Fruit fly (Drosophila melanogaster) whole organism, embryonic: Measurements from ENCODE around the gene H2.0.

ENCODE experiments used
- ATbp ChIP-seq: fragments of 200-800 bp; sonication (Bioruptor generic); optimal IDR thresholded peaks from 2 replicates; lab custom pipeline; 2017; ENCODE audit warnings: missing biosample characterization, mild to moderate bottlenecking, missing genetic modification characterization, missing genetic modification reagents
- Ada2b ChIP-seq: fragments of 200-800 bp; sonication (Bioruptor generic); IDR thresholded peaks from 2 replicates; pipeline ENCODE4 v1.3.6; 2022; ENCODE audit warnings: missing biosample characterization, missing genetic modification characterization
- Asciz ChIP-seq: fragments of 200-800 bp; sonication (Bioruptor generic); optimal IDR thresholded peaks from 2 replicates; lab custom pipeline; 2017; ENCODE audit warnings: missing biosample characterization, mild to moderate bottlenecking, missing genetic modification characterization, missing genetic modification reagents
- B-H2 ChIP-seq: fragments of 200-800 bp; sonication (Bioruptor generic); optimal IDR thresholded peaks from 2 replicates; lab custom pipeline; 2018; ENCODE audit warnings: missing biosample characterization, mild to moderate bottlenecking, missing genetic modification characterization
- CG10431 ChIP-seq: fragments of 200-800 bp; sonication (Bioruptor generic); optimal IDR thresholded peaks from 3 replicates; lab custom pipeline; 2018; ENCODE audit warnings: missing biosample characterization, mild to moderate bottlenecking, missing genetic modification characterization
- CG10565 ChIP-seq: fragments of 200-800 bp; sonication (Bioruptor generic); optimal IDR thresholded peaks from 3 replicates; lab custom pipeline; 2016; ENCODE audit warnings: missing biosample characterization, mild to moderate bottlenecking, missing genetic modification characterization
- CG11398 ChIP-seq: fragments of 200-800 bp; sonication (Bioruptor generic); optimal IDR thresholded peaks from 2 replicates; lab custom pipeline; 2016; ENCODE audit warnings: missing biosample characterization, missing genetic modification characterization
- CG11456 ChIP-seq: fragments of 200-800 bp; sonication (Bioruptor generic); IDR thresholded peaks from 3 replicates; pipeline ENCODE4 v1.3.6; 2022; ENCODE audit warnings: missing biosample characterization, missing genetic modification characterization
- CG11560 ChIP-seq: fragments of 200-800 bp; sonication (Bioruptor generic); IDR thresholded peaks from 3 replicates; pipeline ENCODE4 v1.3.6; 2022; ENCODE audit warnings: missing biosample characterization, missing genetic modification characterization
- CG1233 ChIP-seq: fragments of 200-800 bp; sonication (Bioruptor generic); optimal IDR thresholded peaks from 4 replicates; lab custom pipeline; 2018; ENCODE audit warnings: missing biosample characterization, mild to moderate bottlenecking, missing genetic modification characterization
- CG12744 ChIP-seq: fragments of 200-800 bp; sonication (Bioruptor generic); optimal IDR thresholded peaks from 2 replicates; lab custom pipeline; 2016; ENCODE audit warnings: missing biosample characterization, missing genetic modification characterization
- CG12942 ChIP-seq: fragments of 200-800 bp; sonication (Bioruptor generic); optimal IDR thresholded peaks from 3 replicates; lab custom pipeline; 2016; ENCODE audit warnings: missing biosample characterization, missing genetic modification characterization
- CG14860 ChIP-seq: fragments of 200-800 bp; sonication (Bioruptor generic); IDR thresholded peaks from 3 replicates; pipeline ENCODE4 v1.3.6; 2022; ENCODE audit warnings: missing biosample characterization, missing genetic modification characterization; ENCODE audit not compliant: partially characterized antibody
- CG1603 ChIP-seq: fragments of 200-800 bp; sonication (Bioruptor generic); optimal IDR thresholded peaks from 2 replicates; lab custom pipeline; 2019; ENCODE audit warnings: missing biosample characterization, mild to moderate bottlenecking, missing genetic modification characterization, moderate library complexity
- CG16779 ChIP-seq: fragments of 200-800 bp; sonication (Bioruptor generic); IDR thresholded peaks from 2 replicates; pipeline ENCODE4 v1.3.6; 2022; ENCODE audit warnings: missing biosample characterization, missing genetic modification characterization
- CG2889 ChIP-seq: fragments of 200-800 bp; sonication (Bioruptor generic); IDR thresholded peaks from 3 replicates; pipeline ENCODE4 v1.3.6; 2022; ENCODE audit warnings: missing biosample characterization, missing genetic modification characterization
- CG31224 ChIP-seq: fragments of 200-800 bp; sonication (Bioruptor generic); IDR thresholded peaks from 2 replicates; pipeline ENCODE4 v1.3.6; 2022; ENCODE audit warnings: missing biosample characterization, missing genetic modification characterization
- CG32767 ChIP-seq: fragments of 200-800 bp; sonication (Bioruptor generic); IDR thresholded peaks from 2 replicates; pipeline ENCODE4 v1.3.6; 2022; ENCODE audit warnings: missing biosample characterization, missing genetic modification characterization
- CG3847 ChIP-seq: fragments of 200-800 bp; sonication (Bioruptor generic); IDR thresholded peaks from 2 replicates; pipeline ENCODE4 v1.3.6; 2022; ENCODE audit warnings: missing biosample characterization, missing genetic modification characterization
- CG6175 ChIP-seq: fragments of 200-800 bp; sonication (Bioruptor generic); IDR thresholded peaks from 3 replicates; pipeline ENCODE4 v1.3.6; 2022; ENCODE audit warnings: missing biosample characterization, missing genetic modification characterization
- CG6791 ChIP-seq: fragments of 200-800 bp; sonication (Bioruptor generic); IDR thresholded peaks from 3 replicates; pipeline ENCODE4 v1.3.6; 2022; ENCODE audit warnings: missing biosample characterization, missing genetic modification characterization; ENCODE audit not compliant: partially characterized antibody
- CG8478 ChIP-seq: fragments of >200 bp; optimal IDR thresholded peaks from 2 replicates; lab custom pipeline; 2018
- CG8924 ChIP-seq: fragments of 200-800 bp; optimal IDR thresholded peaks from 3 replicates; lab custom pipeline; 2019; ENCODE audit warnings: missing biosample characterization, mild to moderate bottlenecking, missing genetic modification characterization, moderate library complexity
- CG9876 ChIP-seq: fragments of 200-800 bp; sonication (Bioruptor generic); optimal IDR thresholded peaks from 2 replicates; lab custom pipeline; 2016; ENCODE audit warnings: missing biosample characterization, missing genetic modification characterization
- Dll ChIP-seq: fragments of 200-800 bp; sonication (Bioruptor generic); IDR thresholded peaks from 4 replicates; pipeline ENCODE4 v1.3.6; 2022; ENCODE audit warnings: missing biosample characterization, missing genetic modification characterization; ENCODE audit not compliant: partially characterized antibody
- Ets65A ChIP-seq: fragments of 200-800 bp; sonication (Bioruptor generic); peaks from one replicate; lab custom pipeline; 2016; ENCODE audit warnings: missing biosample characterization, missing genetic modification characterization
- HHEX ChIP-seq: fragments of 200-800 bp; sonication (Bioruptor generic); optimal IDR thresholded peaks from 3 replicates; lab custom pipeline; 2017; ENCODE audit warnings: missing biosample characterization, mild to moderate bottlenecking, missing genetic modification characterization, missing genetic modification reagents
- Hr39 ChIP-seq: fragments of >200 bp; optimal IDR thresholded peaks from 2 replicates; lab custom pipeline; 2017
- Lim3 ChIP-seq: fragments of 200-800 bp; sonication (Bioruptor generic); IDR thresholded peaks from 2 replicates; pipeline ENCODE4 v1.3.6; 2022; ENCODE audit warnings: missing biosample characterization, missing genetic modification characterization
- Mrtf ChIP-seq: fragments of 200-800 bp; sonication (Bioruptor generic); IDR thresholded peaks from 3 replicates; pipeline ENCODE4 v1.3.6; 2022; ENCODE audit warnings: missing biosample characterization, missing genetic modification characterization
- NC2β ChIP-seq: fragments of 200-800 bp; sonication (Bioruptor generic); optimal IDR thresholded peaks from 2 replicates; lab custom pipeline; 2016; ENCODE audit warnings: missing biosample characterization, missing genetic modification characterization
- Optix ChIP-seq: fragments of 200-800 bp; sonication (Bioruptor generic); IDR thresholded peaks from 3 replicates; pipeline ENCODE4 v1.3.6; 2022; ENCODE audit warnings: missing biosample characterization, missing genetic modification characterization
- Rx ChIP-seq: fragments of 200-800 bp; sonication (Bioruptor generic); IDR thresholded peaks from 2 replicates; pipeline ENCODE4 v1.3.6; 2022; ENCODE audit warnings: missing biosample characterization, missing genetic modification characterization
- Sry-δ ChIP-seq: fragments of 200-800 bp; sonication (Bioruptor generic); optimal IDR thresholded peaks from 2 replicates; lab custom pipeline; 2016; ENCODE audit warnings: missing biosample characterization, missing genetic modification characterization
- Taf1 ChIP-seq: fragments of 200-800 bp; sonication (Bioruptor generic); IDR thresholded peaks from 2 replicates; pipeline ENCODE4 v1.3.6; 2022; ENCODE audit warnings: missing biosample characterization, missing genetic modification characterization
- ab ChIP-seq: fragments of 200-800 bp; sonication (Bioruptor generic); optimal IDR thresholded peaks from 2 replicates; lab custom pipeline; 2016; ENCODE audit warnings: missing biosample characterization, missing genetic modification characterization
- amos ChIP-seq: fragments of 200-800 bp; sonication (Bioruptor generic); IDR thresholded peaks from 2 replicates; pipeline ENCODE4 v1.3.6; 2022; ENCODE audit warnings: missing biosample characterization, missing genetic modification characterization; ENCODE audit not compliant: partially characterized antibody
- br ChIP-seq: fragments of >200 bp; optimal IDR thresholded peaks from 2 replicates; lab custom pipeline; 2017
- croc ChIP-seq: fragments of 200-800 bp; sonication (Bioruptor generic); conservative IDR thresholded peaks from 3 replicates; pipeline ENCODE4 v1.3.6; 2022; ENCODE audit warnings: missing biosample characterization, missing genetic modification characterization
- dm ChIP-seq: fragments of 200-800 bp; sonication (Bioruptor generic); optimal IDR thresholded peaks from 3 replicates; lab custom pipeline; 2016; ENCODE audit warnings: missing biosample characterization, missing genetic modification characterization
- gfzf ChIP-seq: fragments of 200-800 bp; sonication (Bioruptor generic); optimal IDR thresholded peaks from 2 replicates; lab custom pipeline; 2016; ENCODE audit warnings: missing biosample characterization, mild to moderate bottlenecking, missing genetic modification characterization, moderate library complexity
- gro ChIP-seq: fragments of 200-800 bp; sonication (Bioruptor generic); optimal IDR thresholded peaks from 2 replicates; lab custom pipeline; 2016; ENCODE audit warnings: missing biosample characterization, missing genetic modification characterization
- hth ChIP-seq: fragments of >200 bp; optimal IDR thresholded peaks from 2 replicates; lab custom pipeline; 2017; ENCODE audit warnings: inconsistent platforms
- inv ChIP-seq: fragments of 200-800 bp; sonication (Bioruptor generic); IDR thresholded peaks from 2 replicates; pipeline ENCODE4 v1.3.6; 2022; ENCODE audit warnings: missing biosample characterization, missing genetic modification characterization; ENCODE audit not compliant: partially characterized antibody
- kay ChIP-seq: fragments of 200-800 bp; sonication (Bioruptor generic); optimal IDR thresholded peaks from 2 replicates; lab custom pipeline; 2016; ENCODE audit warnings: missing biosample characterization, missing genetic modification characterization
- lbe ChIP-seq: fragments of 200-800 bp; sonication (Bioruptor generic); optimal IDR thresholded peaks from 2 replicates; lab custom pipeline; 2016; ENCODE audit warnings: missing biosample characterization, mild to moderate bottlenecking, missing genetic modification characterization
- repo ChIP-seq: fragments of 200-800 bp; sonication (Bioruptor generic); optimal IDR thresholded peaks from 2 replicates; lab custom pipeline; 2016; ENCODE audit warnings: missing biosample characterization, missing genetic modification characterization
- row ChIP-seq: fragments of 200-800 bp; sonication (Bioruptor generic); IDR thresholded peaks from 3 replicates; pipeline ENCODE4 v1.3.6; 2022; ENCODE audit warnings: missing biosample characterization, missing genetic modification characterization
- seq ChIP-seq: fragments of 200-800 bp; sonication (Bioruptor generic); IDR thresholded peaks from 2 replicates; pipeline ENCODE4 v1.3.6; 2022; ENCODE audit warnings: missing biosample characterization, missing genetic modification characterization
- ssp ChIP-seq: fragments of 200-800 bp; sonication (Bioruptor generic); IDR thresholded peaks from 2 replicates; pipeline ENCODE4 v1.3.6; 2022; ENCODE audit warnings: missing biosample characterization, missing genetic modification characterization
- trh ChIP-seq: fragments of 200-800 bp; sonication (Bioruptor generic); optimal IDR thresholded peaks from 2 replicates; lab custom pipeline; 2016; ENCODE audit warnings: missing biosample characterization, missing genetic modification characterization
- tup ChIP-seq: fragments of 200-800 bp; sonication (Bioruptor generic); optimal IDR thresholded peaks from 2 replicates; lab custom pipeline; 2016; ENCODE audit warnings: missing biosample characterization, mild to moderate bottlenecking, missing genetic modification characterization, moderate library complexity
- yki ChIP-seq: fragments of >200 bp; optimal IDR thresholded peaks from 3 replicates; lab custom pipeline; 2018

The H2.0 gene

DNA sequence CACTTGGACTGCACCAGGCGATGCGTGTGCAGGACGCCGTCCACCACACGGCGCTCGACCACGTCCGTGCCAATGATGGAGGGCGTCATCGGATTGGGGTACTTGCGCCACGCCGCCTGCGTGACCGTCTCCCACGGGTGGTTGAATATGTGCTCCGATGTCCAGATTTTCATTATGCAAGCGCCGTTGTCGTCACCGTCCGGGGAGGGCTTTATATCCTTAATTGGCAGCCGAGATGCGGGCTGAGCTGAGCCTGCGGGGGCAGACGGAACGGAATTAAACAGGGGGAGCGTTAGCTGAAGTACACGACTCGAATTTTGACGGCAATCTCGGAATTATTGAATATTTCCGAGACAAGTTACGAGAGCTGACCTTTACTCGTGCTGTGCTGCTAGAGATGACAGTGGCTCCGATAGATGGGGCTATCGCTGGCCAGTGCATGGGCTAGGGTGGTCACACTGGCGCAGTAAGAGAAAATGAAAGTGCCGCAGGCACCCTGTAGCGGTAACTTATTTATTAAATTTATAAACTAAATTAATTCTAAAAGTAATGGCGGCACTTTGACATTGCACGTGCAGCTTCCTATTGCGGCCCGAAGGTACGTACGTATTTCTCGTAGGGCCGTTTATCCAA lies 28.4 kb upstream of the H2.0 start, which contains the start of gene IPIP (continued):
- TF ChIP-seq CG1603 = peak; percentile 66
- no peak for TF ChIP-seq CG8478 (lab: Kevin White, UChicago)
- no peak for TF ChIP-seq CG11398 (GFP tag; lab: Kevin White, UChicago)
- TF ChIP-seq CG2889 = no peak
- TF ChIP-seq Dll (GFP tag; lab: Robert Waterston, UW) = peak; percentile 74; the same call in 3 of the 4 replicates
- TF ChIP-seq HHEX (GFP tag; lab: Kevin White, UChicago) = no peak
- peak; percentile 53 for TF ChIP-seq CG1233 (GFP tag; lab: Kevin White, UChicago)
- peak; percentile 87 for TF ChIP-seq CG6791 (GFP tag; lab: Robert Waterston, UW)
- no peak for TF ChIP-seq seq (GFP tag; lab: Robert Waterston, UW)
- TF ChIP-seq CG32767 (GFP tag; lab: Robert Waterston, UW) = no peak
- TF ChIP-seq Mrtf = peak; percentile 22; the same call in 1 of the 3 replicates
- no peak for TF ChIP-seq Asciz (GFP tag; lab: Kevin White, UChicago)
- no peak for TF ChIP-seq CG10565
- peak; percentile 63 for TF ChIP-seq CG14860
- TF ChIP-seq CG10431 = peak; percentile 57
- 0 out of 3 replicates have a peak, but pooled peaks have one; percentile 20 for TF ChIP-seq CG6175 (GFP tag; lab: Robert Waterston, UW)
- TF ChIP-seq CG9876 (GFP tag; lab: Kevin White, UChicago) = no peak
- TF ChIP-seq Ada2b = no peak
- no peak for TF ChIP-seq Optix (GFP tag; lab: Robert Waterston, UW)
- no peak for TF ChIP-seq yki (lab: Kevin White, UChicago)
- no peak for TF ChIP-seq tup (GFP tag; lab: Kevin White, UChicago)
- peak; percentile 69 for TF ChIP-seq B-H2 (GFP tag; lab: Kevin White, UChicago)
- peak; percentile 40 for TF ChIP-seq dm
- TF ChIP-seq gro = peak; percentile 7
- TF ChIP-seq trh (GFP tag; lab: Kevin White, UChicago) = no peak
- peak; percentile 29 for TF ChIP-seq gfzf (GFP tag; lab: Kevin White, UChicago)
- TF ChIP-seq CG3847 (GFP tag; lab: Robert Waterston, UW) = peak; percentile 70
- TF ChIP-seq amos = peak; percentile 94
- peak; percentile 48; the same call in 2 of the 3 replicates for TF ChIP-seq row (GFP tag; lab: Robert Waterston, UW)
- no peak for TF ChIP-seq Lim3
- no peak for TF ChIP-seq CG12942 (GFP tag; lab: Kevin White, UChicago)
- TF ChIP-seq Hr39 (lab: Kevin White, UChicago) = no peak
- no peak for TF ChIP-seq lbe
- TF ChIP-seq ab (GFP tag; lab: Kevin White, UChicago) = no peak
- TF ChIP-seq inv (GFP tag; lab: Robert Waterston, UW) = peak; percentile 83
- no peak for TF ChIP-seq CG31224
- TF ChIP-seq NC2β = no peak
- TF ChIP-seq Sry-δ (GFP tag; lab: Kevin White, UChicago) = peak; percentile 90
- TF ChIP-seq ATbp = peak; percentile 25
- TF ChIP-seq br (lab: Kevin White, UChicago) = no peak
- TF ChIP-seq ssp (GFP tag; lab: Robert Waterston, UW) = no peak
- no peak for TF ChIP-seq Taf1 (GFP tag; lab: Robert Waterston, UW)
- TF ChIP-seq hth (lab: Kevin White, UChicago) = no peak
- peak; percentile 17 for TF ChIP-seq CG8924 (tag; lab: Kevin White, UChicago)
- TF ChIP-seq Rx = peak; percentile 43; the same call in 1 of the 2 replicates
- no peak; the same call in 2 of the 3 replicates for TF ChIP-seq croc (GFP tag; lab: Robert Waterston, UW)
- TF ChIP-seq Ets65A (GFP tag; lab: Kevin White, UChicago) = peak; percentile 95
- 0 out of 2 replicates have a peak, but pooled peaks have one; percentile 50 for TF ChIP-seq CG16779 (GFP tag; lab: Robert Waterston, UW)
- TF ChIP-seq kay (GFP tag; lab: Kevin White, UChicago) = no peak
- TF ChIP-seq CG11456 (GFP tag; lab: Robert Waterston, UW) = peak; percentile 75
- no peak for TF ChIP-seq repo
- no peak for TF ChIP-seq CG12744 (GFP tag; lab: Kevin White, UChicago)
- TF ChIP-seq CG11560 (tag; lab: Robert Waterston, UW) = no peak
